Worm (Caenorhabditis elegans): ENCODE measurements around the gene F01F1.15.

DNA sequence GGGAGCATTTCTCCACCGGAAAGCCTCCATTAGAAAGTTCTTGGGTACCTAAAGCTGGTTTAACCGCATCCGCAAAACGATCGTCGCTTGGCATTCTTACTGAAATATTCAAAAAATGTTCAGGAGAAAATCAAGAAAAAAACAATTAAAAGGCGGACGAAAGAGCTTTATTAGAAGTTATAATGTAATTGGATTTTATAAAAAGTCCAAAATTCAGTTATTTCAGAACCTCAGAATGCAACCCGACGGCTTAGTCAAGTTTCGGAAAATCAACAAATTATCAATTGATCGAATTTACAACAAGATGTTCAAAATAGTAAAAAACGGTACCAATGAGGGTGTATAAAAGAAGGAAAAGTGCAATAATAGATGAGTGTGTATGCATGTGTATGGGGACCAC is 26.6 kb upstream of the F01F1.15 start, which contains the start of gene pxl-1:
- TF ChIP-seq Y67H2A.10 (GFP tag; conservative IDR thresholded peaks at IDR 0.05) (no peak), T26A5.8 (tag; optimal IDR thresholded peaks at IDR 0.05) (no peak), F23B12.7 (tag; optimal IDR thresholded peaks at IDR 0.05; ENCODE audit: insufficient read depth) (no peak)

Data from whole organism, young adult.